Worm (Caenorhabditis elegans) whole organism, L1 larva: ENCODE measurements around the gene pie-1.

ENCODE experiments used
- lin-35 ChIP-seq, 2 experiments: fragments of 150-350 bp; optimal IDR thresholded peaks; 2 replicates each; lab custom pipeline; 2014; ENCODE audit warnings: missing biosample characterization in 2 of 2, missing genetic modification characterization in 2 of 2, missing genetic modification reagents in 2 of 2
- nhr-11 ChIP-seq: fragments of 150-350 bp; optimal IDR thresholded peaks from 2 replicates; lab custom pipeline; 2014; ENCODE audit warnings: missing biosample characterization, missing genetic modification characterization
- nhr-28 ChIP-seq: fragments of 150-350 bp; optimal IDR thresholded peaks from 2 replicates; lab custom pipeline; 2014; ENCODE audit warnings: missing biosample characterization, missing genetic modification characterization
- nhr-76 ChIP-seq: sonication (generic microtip); optimal IDR thresholded peaks from 2 replicates; lab custom pipeline; 2017; ENCODE audit warnings: missing biosample characterization, missing genetic modification characterization
- sup-37 ChIP-seq: fragments of 200-800 bp; sonication (Bioruptor generic); optimal IDR thresholded peaks from 2 replicates; lab custom pipeline; 2018; ENCODE audit warnings: mild to moderate bottlenecking, missing genetic modification characterization, missing compliant biosample characterization

DNA sequence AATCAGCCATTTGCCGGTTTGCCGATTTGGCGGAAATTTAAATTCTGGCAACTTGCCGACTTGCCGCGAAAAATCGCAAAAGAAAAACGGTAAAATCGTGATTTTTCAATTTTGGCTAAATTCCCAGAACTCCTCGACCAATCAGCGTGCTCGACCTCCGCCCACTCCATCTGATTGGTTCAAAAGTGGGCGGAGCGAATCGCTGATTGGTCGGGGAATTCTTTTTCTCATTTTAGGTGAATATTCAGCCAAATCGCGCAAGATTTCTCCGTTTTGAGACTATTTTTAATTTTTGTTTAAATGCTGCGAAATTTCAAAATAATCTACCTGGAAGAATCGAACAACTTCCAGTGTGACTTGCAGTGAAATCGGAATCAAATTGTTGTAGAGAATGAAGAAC, 12.2 kb upstream of the pie-1 start:
- no peak for TF ChIP-seq nhr-76 (tag; lab: Kevin White, UChicago)
- TF ChIP-seq nhr-11 = no peak
- no peak for TF ChIP-seq lin-35 (GFP tag; optimal IDR thresholded peaks at IDR 0.05; lab: Kevin White, UChicago)
- no peak for TF ChIP-seq sup-37 (GFP tag; lab: Kevin White, UChicago)
- TF ChIP-seq nhr-28 (tag; lab: Kevin White, UChicago) = no peak
